Fruit fly (Drosophila melanogaster): ENCODE data around the gene Gr10b.
A peak's percentile ranks its signal among the peaks of the same experiment; 100 is the strongest.

Gr10b gene

dm6 chrX:11441829-11442634 lies 29.0 kb upstream of the Gr10b start, which contains the start of gene Sk1 (continued):
- TF ChIP-seq row (GFP tag; IDR thresholded peaks at IDR 0.05) (peak; percentile 20; the same call in 1 of the 3 replicates), lab (GFP tag; optimal IDR thresholded peaks at IDR 0.05) (peak; percentile 21), CG8765 (GFP tag; IDR thresholded peaks at IDR 0.05) (no peak), trem (tag; optimal IDR thresholded peaks at IDR 0.05) (no peak), CG9609 (GFP tag; optimal IDR thresholded peaks at IDR 0.05) (no peak), CG12942 (GFP tag; optimal IDR thresholded peaks at IDR 0.05) (no peak), CG10147 (GFP tag; optimal IDR thresholded peaks at IDR 0.05) (no peak), corto (GFP tag; optimal IDR thresholded peaks at IDR 0.05) (no peak), zen (tag; optimal IDR thresholded peaks at IDR 0.05) (no peak), CG18599 (GFP tag; optimal IDR thresholded peaks at IDR 0.05) (peak; percentile 7), unpg (GFP tag; optimal IDR thresholded peaks at IDR 0.05) (no peak), eve (GFP tag; optimal IDR thresholded peaks at IDR 0.05) (no peak), CG16813 (GFP tag; IDR thresholded peaks at IDR 0.05; ENCODE audit: partially characterized antibody) (no peak), CG14014 (GFP tag; IDR thresholded peaks at IDR 0.05) (no peak), ATbp (GFP tag; optimal IDR thresholded peaks at IDR 0.05) (peak; percentile 86), Deaf1 (tag; optimal IDR thresholded peaks at IDR 0.05) (peak; percentile 20), Hr51 (GFP tag; optimal IDR thresholded peaks at IDR 0.05) (peak in 1 of 2 experiments; percentile 4), ind (GFP tag; optimal IDR thresholded peaks at IDR 0.05) (peak; percentile 12), CG9932 (GFP tag; IDR thresholded peaks at IDR 0.05) (peak; percentile 41; the same call in 1 of the 2 replicates), Lim3 (GFP tag; IDR thresholded peaks at IDR 0.05) (no peak), CG3065 (GFP tag; optimal IDR thresholded peaks at IDR 0.05) (no peak), psq (GFP tag; optimal IDR thresholded peaks at IDR 0.05) (no peak), lov (optimal IDR thresholded peaks at IDR 0.05) (no peak), lov (GFP tag; IDR thresholded peaks at IDR 0.05) (no peak)

dm6 chrX:11440944-11441343 lies 28.0 kb upstream of the Gr10b start:
- peak; percentile 20 for TF ChIP-seq CG7556 (GFP tag; optimal IDR thresholded peaks at IDR 0.05)
- no peak for TF ChIP-seq Opbp (GFP tag; IDR thresholded peaks at IDR 0.05; ENCODE audit: partially characterized antibody)
- no peak for TF ChIP-seq CG13123 (GFP tag; optimal IDR thresholded peaks at IDR 0.05)
- TF ChIP-seq CG17385 (GFP tag; optimal IDR thresholded peaks at IDR 0.05) = peak; percentile 47
- no peak for TF ChIP-seq CG8089 (GFP tag; optimal IDR thresholded peaks at IDR 0.05)
- no peak for TF ChIP-seq jing (GFP tag; optimal IDR thresholded peaks at IDR 0.05)
- peak; percentile 43 for TF ChIP-seq CG30403 (GFP tag; optimal IDR thresholded peaks at IDR 0.05)
- TF ChIP-seq CG9876 (GFP tag; optimal IDR thresholded peaks at IDR 0.05) = no peak
- peak; percentile 14 for TF ChIP-seq CG18262 (tag; optimal IDR thresholded peaks at IDR 0.05)
- peak; percentile 23 for TF ChIP-seq Nf-YC (tag; optimal IDR thresholded peaks at IDR 0.05)
- TF ChIP-seq GATAe (GFP tag; conservative IDR thresholded peaks at IDR 0.05) = no peak
- no peak for TF ChIP-seq CG6683 (GFP tag; optimal IDR thresholded peaks at IDR 0.05)
- TF ChIP-seq Awh (GFP tag; IDR thresholded peaks at IDR 0.05) = no peak
- peak; percentile 18 for TF ChIP-seq scrt (GFP tag; optimal IDR thresholded peaks at IDR 0.05)
- peak; percentile 1 for TF ChIP-seq Vsx1 (GFP tag; optimal IDR thresholded peaks at IDR 0.05)
- no peak for TF ChIP-seq CG8944 (GFP tag; optimal IDR thresholded peaks at IDR 0.05)
- no peak for TF ChIP-seq CG6791 (GFP tag; IDR thresholded peaks at IDR 0.05; ENCODE audit: partially characterized antibody)
- no peak for TF ChIP-seq sim (GFP tag; IDR thresholded peaks at IDR 0.05)
- peak; percentile 38 for TF ChIP-seq lab (GFP tag; optimal IDR thresholded peaks at IDR 0.05)
- TF ChIP-seq fd96Cb (tag; optimal IDR thresholded peaks at IDR 0.05) = peak; percentile 11
- no peak for TF ChIP-seq HLHmδ (GFP tag; optimal IDR thresholded peaks at IDR 0.05)
- 0 out of 2 replicates have a peak, but pooled peaks have one; percentile 30 for TF ChIP-seq seq (GFP tag; IDR thresholded peaks at IDR 0.05)
- peak; percentile 15 for TF ChIP-seq Hr3 (GFP tag; optimal IDR thresholded peaks at IDR 0.05)
- peak; percentile 65 for TF ChIP-seq Med (GFP tag)
- TF ChIP-seq tio (GFP tag; optimal IDR thresholded peaks at IDR 0.05) = peak; percentile 10
- no peak for TF ChIP-seq CG2875 (GFP tag; optimal IDR thresholded peaks at IDR 0.05)
